Fruit fly (Drosophila melanogaster) whole organism, embryonic: Measurements from ENCODE around the gene Myo95E.

ENCODE experiments used
- Ada2b ChIP-seq: fragments of 200-800 bp; sonication (Bioruptor generic); IDR thresholded peaks from 2 replicates; pipeline ENCODE4 v1.3.6; 2022; ENCODE audit warnings: missing biosample characterization, missing genetic modification characterization
- Adf1 ChIP-seq: fragments of 200-800 bp; sonication (Bioruptor generic); IDR thresholded peaks from 2 replicates; pipeline ENCODE4 v1.3.6; 2022; ENCODE audit warnings: missing biosample characterization, missing genetic modification characterization
- BtbVII ChIP-seq: fragments of 200-800 bp; sonication (Bioruptor generic); optimal IDR thresholded peaks from 3 replicates; lab custom pipeline; 2017; ENCODE audit warnings: missing biosample characterization, mild to moderate bottlenecking, missing genetic modification characterization
- CG11247 ChIP-seq: fragments of 200-800 bp; sonication (Bioruptor generic); IDR thresholded peaks from 2 replicates; pipeline ENCODE4 v1.3.6; 2022; ENCODE audit warnings: missing biosample characterization, missing genetic modification characterization
- CG11456 ChIP-seq: fragments of 200-800 bp; sonication (Bioruptor generic); IDR thresholded peaks from 3 replicates; pipeline ENCODE4 v1.3.6; 2022; ENCODE audit warnings: missing biosample characterization, missing genetic modification characterization
- CG11695 ChIP-seq: fragments of 200-800 bp; sonication (Bioruptor generic); IDR thresholded peaks from 3 replicates; pipeline ENCODE4 v1.3.6; 2022; ENCODE audit warnings: missing biosample characterization, missing genetic modification characterization
- CG11723 ChIP-seq: fragments of 200-800 bp; sonication (Bioruptor generic); optimal IDR thresholded peaks from 2 replicates; lab custom pipeline; 2017; ENCODE audit warnings: missing biosample characterization, mild to moderate bottlenecking, missing genetic modification characterization
- CG12219 ChIP-seq: fragments of 200-800 bp; sonication (Bioruptor generic); optimal IDR thresholded peaks from 3 replicates; lab custom pipeline; 2018; ENCODE audit warnings: missing biosample characterization, mild to moderate bottlenecking, missing genetic modification characterization
- CG12942 ChIP-seq: fragments of 200-800 bp; sonication (Bioruptor generic); optimal IDR thresholded peaks from 3 replicates; lab custom pipeline; 2016; ENCODE audit warnings: missing biosample characterization, missing genetic modification characterization
- CG14050 ChIP-seq: fragments of 200-800 bp; sonication (Bioruptor generic); IDR thresholded peaks from 3 replicates; pipeline ENCODE4 v1.3.6; 2022; ENCODE audit warnings: missing biosample characterization, missing genetic modification characterization
- CG14667 ChIP-seq: fragments of 200-800 bp; sonication (Bioruptor generic); IDR thresholded peaks from 2 replicates; pipeline ENCODE4 v1.3.6; 2022; ENCODE audit warnings: missing biosample characterization, missing genetic modification characterization
- CG14860 ChIP-seq: fragments of 200-800 bp; sonication (Bioruptor generic); IDR thresholded peaks from 3 replicates; pipeline ENCODE4 v1.3.6; 2022; ENCODE audit warnings: missing biosample characterization, missing genetic modification characterization; ENCODE audit not compliant: partially characterized antibody
- CG1529 ChIP-seq: fragments of 200-800 bp; sonication (Bioruptor generic); optimal IDR thresholded peaks from 3 replicates; lab custom pipeline; 2018; ENCODE audit warnings: missing biosample characterization, missing genetic modification characterization
- CG16863 ChIP-seq: fragments of 200-800 bp; sonication (Bioruptor generic); optimal IDR thresholded peaks from 3 replicates; lab custom pipeline; 2016; ENCODE audit warnings: missing biosample characterization, missing genetic modification characterization
- CG17612 ChIP-seq: fragments of 200-800 bp; sonication (Bioruptor generic); IDR thresholded peaks from 2 replicates; pipeline ENCODE4 v1.3.6; 2022; ENCODE audit warnings: missing biosample characterization, missing genetic modification characterization
- CG1832 ChIP-seq: fragments of 200-800 bp; sonication (Bioruptor generic); optimal IDR thresholded peaks from 2 replicates; lab custom pipeline; 2017; ENCODE audit warnings: missing biosample characterization, mild to moderate bottlenecking, missing genetic modification characterization, inconsistent platforms
- CG2116 ChIP-seq: fragments of 200-800 bp; sonication (Bioruptor generic); optimal IDR thresholded peaks from 3 replicates; lab custom pipeline; 2018; ENCODE audit warnings: missing biosample characterization, mild to moderate bottlenecking, missing genetic modification characterization
- CG30431 ChIP-seq: fragments of 200-800 bp; sonication (Bioruptor generic); optimal IDR thresholded peaks from 2 replicates; lab custom pipeline; 2017; ENCODE audit warnings: missing biosample characterization, missing genetic modification characterization
- CG34224 ChIP-seq: fragments of 200-800 bp; sonication (Bioruptor generic); IDR thresholded peaks from 3 replicates; pipeline ENCODE4 v1.3.6; 2022; ENCODE audit warnings: missing biosample characterization, missing genetic modification characterization; ENCODE audit not compliant: partially characterized antibody
- CG6272 ChIP-seq: fragments of 200-800 bp; sonication (Bioruptor generic); IDR thresholded peaks from 2 replicates; pipeline ENCODE4 v1.3.6; 2022; ENCODE audit warnings: missing biosample characterization, missing genetic modification characterization
- CG6683 ChIP-seq: fragments of 200-800 bp; sonication (Bioruptor generic); optimal IDR thresholded peaks from 2 replicates; lab custom pipeline; 2017; ENCODE audit warnings: missing biosample characterization, mild to moderate bottlenecking, missing genetic modification characterization, missing genetic modification reagents
- CG6765 ChIP-seq: fragments of 200-800 bp; sonication (Bioruptor generic); optimal IDR thresholded peaks from 3 replicates; lab custom pipeline; 2017; ENCODE audit warnings: missing biosample characterization, mild to moderate bottlenecking, missing genetic modification characterization
- CG7745 ChIP-seq: fragments of 200-800 bp; sonication (Bioruptor generic); optimal IDR thresholded peaks from 2 replicates; lab custom pipeline; 2018; ENCODE audit warnings: missing biosample characterization, mild to moderate bottlenecking, missing genetic modification characterization, moderate library complexity
- CG9437 ChIP-seq: fragments of 200-800 bp; sonication (Bioruptor generic); optimal IDR thresholded peaks from 2 replicates; lab custom pipeline; 2018; ENCODE audit warnings: missing biosample characterization, mild to moderate bottlenecking, missing genetic modification characterization
- CHES-1-like ChIP-seq: fragments of 200-800 bp; sonication (Bioruptor generic); optimal IDR thresholded peaks from 2 replicates; lab custom pipeline; 2016; ENCODE audit warnings: missing biosample characterization, missing genetic modification characterization
- CoRest ChIP-seq: fragments of 200-800 bp; sonication (Bioruptor generic); optimal IDR thresholded peaks from 3 replicates; lab custom pipeline; 2018; ENCODE audit warnings: missing biosample characterization, mild to moderate bottlenecking, missing genetic modification characterization, moderate library complexity
- Dip2 ChIP-seq: fragments of 200-800 bp; sonication (Bioruptor generic); IDR thresholded peaks from 2 replicates; pipeline ENCODE4 v1.3.6; 2022; ENCODE audit warnings: missing biosample characterization, missing genetic modification characterization
- Dp ChIP-seq: fragments of 200-800 bp; sonication (Bioruptor generic); optimal IDR thresholded peaks from 2 replicates; lab custom pipeline; 2018; ENCODE audit warnings: missing biosample characterization, mild to moderate bottlenecking, missing genetic modification characterization, moderate library complexity
- Dref ChIP-seq: fragments of 200-800 bp; sonication (Bioruptor generic); IDR thresholded peaks from 2 replicates; pipeline ENCODE4 v1.3.6; 2022; ENCODE audit warnings: missing biosample characterization, missing genetic modification characterization
- GATAe ChIP-seq: fragments of 200-800 bp; sonication (Bioruptor generic); conservative IDR thresholded peaks from 2 replicates; pipeline ENCODE4 v1.3.6; 2022; ENCODE audit warnings: missing biosample characterization, missing genetic modification characterization
- Gug ChIP-seq: fragments of 200-800 bp; sonication (Bioruptor generic); IDR thresholded peaks from 4 replicates; pipeline ENCODE4 v1.3.6; 2022; ENCODE audit warnings: missing biosample characterization, missing genetic modification characterization
- HmgD ChIP-seq: fragments of 200-800 bp; sonication (Bioruptor generic); optimal IDR thresholded peaks from 3 replicates; lab custom pipeline; 2016; ENCODE audit warnings: missing biosample characterization, missing genetic modification characterization
- Mad ChIP-seq: fragments of 200-800 bp; sonication (Bioruptor generic); optimal IDR thresholded peaks from 2 replicates; lab custom pipeline; 2016; ENCODE audit warnings: missing biosample characterization, missing genetic modification characterization
- NfI ChIP-seq: fragments of 200-800 bp; sonication (Bioruptor generic); optimal IDR thresholded peaks from 3 replicates; lab custom pipeline; 2018; ENCODE audit warnings: missing biosample characterization, mild to moderate bottlenecking, missing genetic modification characterization, moderate library complexity
- TFAM ChIP-seq: fragments of 200-800 bp; sonication (Bioruptor generic); optimal IDR thresholded peaks from 2 replicates; lab custom pipeline; 2017; ENCODE audit warnings: missing biosample characterization, missing genetic modification characterization, inconsistent platforms
- ap ChIP-seq: fragments of 200-800 bp; sonication (Bioruptor generic); IDR thresholded peaks from 2 replicates; pipeline ENCODE4 v1.3.6; 2022; ENCODE audit warnings: missing biosample characterization, missing genetic modification characterization
- bbx ChIP-seq: fragments of 200-800 bp; sonication (Bioruptor generic); IDR thresholded peaks from 2 replicates; pipeline ENCODE4 v1.3.6; 2022; ENCODE audit warnings: missing biosample characterization, missing genetic modification characterization; ENCODE audit not compliant: partially characterized antibody
- bowl ChIP-seq: fragments of 200-800 bp; sonication (Bioruptor generic); IDR thresholded peaks from 2 replicates; pipeline ENCODE4 v1.3.6; 2022; ENCODE audit warnings: missing biosample characterization, missing genetic modification characterization
- dpn ChIP-seq, 2 experiments: fragments of 200-800 bp; sonication (Bioruptor generic); optimal IDR thresholded peaks; 3 replicates each; lab custom pipeline; 2016; ENCODE audit warnings: missing biosample characterization in 2 of 2, missing genetic modification characterization in 2 of 2
- ems ChIP-seq: fragments of 200-800 bp; sonication (Bioruptor generic); optimal IDR thresholded peaks from 3 replicates; lab custom pipeline; 2016; ENCODE audit warnings: missing biosample characterization, missing genetic modification characterization
- ewg ChIP-seq: fragments of 200-800 bp; sonication (Bioruptor generic); optimal IDR thresholded peaks from 3 replicates; lab custom pipeline; 2017; ENCODE audit warnings: mild to moderate bottlenecking, missing biosample characterization, missing genetic modification reagents, missing genetic modification characterization
- gce ChIP-seq: fragments of 200-800 bp; sonication (Bioruptor generic); IDR thresholded peaks from 3 replicates; pipeline ENCODE4 v1.3.6; 2022; ENCODE audit warnings: missing biosample characterization, missing genetic modification characterization
- inv ChIP-seq: fragments of 200-800 bp; sonication (Bioruptor generic); IDR thresholded peaks from 2 replicates; pipeline ENCODE4 v1.3.6; 2022; ENCODE audit warnings: missing biosample characterization, missing genetic modification characterization; ENCODE audit not compliant: partially characterized antibody
- odd ChIP-seq: fragments of 200-800 bp; sonication (Bioruptor generic); optimal IDR thresholded peaks from 2 replicates; lab custom pipeline; 2017; ENCODE audit warnings: missing biosample characterization, mild to moderate bottlenecking, missing genetic modification characterization
- pfk ChIP-seq: fragments of 200-800 bp; sonication (Bioruptor generic); optimal IDR thresholded peaks from 2 replicates; lab custom pipeline; 2018; ENCODE audit warnings: missing biosample characterization, mild to moderate bottlenecking, missing genetic modification characterization, moderate library complexity
- pho ChIP-seq: fragments of 200-800 bp; sonication (Bioruptor generic); optimal IDR thresholded peaks from 2 replicates; lab custom pipeline; 2016; ENCODE audit warnings: missing biosample characterization, missing genetic modification characterization
- ttk ChIP-seq: fragments of 200-800 bp; sonication (Bioruptor generic); IDR thresholded peaks from 2 replicates; pipeline ENCODE4 v2.1.2; 2022; ENCODE audit warnings: missing biosample characterization, missing genetic modification characterization
- usp ChIP-seq: fragments of >200 bp; optimal IDR thresholded peaks from 2 replicates; lab custom pipeline; 2017; ENCODE audit warnings: missing biosample characterization, missing genetic modification characterization
- vfl ChIP-seq: fragments of 200-800 bp; sonication (Bioruptor generic); optimal IDR thresholded peaks from 2 replicates; lab custom pipeline; 2016; ENCODE audit warnings: missing biosample characterization, missing genetic modification characterization
- vvl ChIP-seq: fragments of 200-800 bp; sonication (Bioruptor generic); IDR thresholded peaks from 2 replicates; pipeline ENCODE4 v1.3.6; 2022; ENCODE audit warnings: missing biosample characterization, missing genetic modification characterization
- wek ChIP-seq: fragments of 200-800 bp; sonication (Bioruptor generic); optimal IDR thresholded peaks from 3 replicates; lab custom pipeline; 2018; ENCODE audit warnings: missing biosample characterization, mild to moderate bottlenecking, missing genetic modification characterization, moderate library complexity

The Myo95E gene

DNA sequence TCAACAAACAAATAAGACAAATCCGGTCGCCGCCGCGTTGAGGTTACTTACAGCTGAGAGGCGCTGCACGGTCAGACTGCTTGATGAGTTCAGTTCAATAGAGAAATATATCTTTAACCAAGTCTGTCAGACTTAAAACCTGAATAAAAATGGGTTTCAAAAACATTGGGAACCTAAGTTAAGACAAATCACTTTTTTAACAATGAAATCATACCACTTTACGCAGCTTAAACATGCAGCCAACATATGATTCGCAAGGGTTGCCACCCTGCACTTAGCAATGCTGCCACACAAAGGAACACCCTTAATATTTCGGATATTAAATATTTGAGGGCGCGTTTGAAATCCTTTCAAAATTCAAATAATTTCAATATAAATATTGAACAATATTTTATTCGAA lies 27.3 kb upstream of the Myo95E start, which contains the start of gene CG5515 (continued):
- TF ChIP-seq CG11456 (GFP tag; lab: Robert Waterston, UW), result peak; percentile 70
- no peak for TF ChIP-seq pfk (GFP tag; lab: Kevin White, UChicago)
- TF ChIP-seq wek (GFP tag; lab: Kevin White, UChicago), result peak; percentile 99
- TF ChIP-seq gce (GFP tag; lab: Robert Waterston, UW), result peak; percentile 38; the same call in 1 of the 3 replicates
- 0 out of 2 replicates have a peak, but pooled peaks have one; percentile 31 for TF ChIP-seq Dref (GFP tag; lab: Robert Waterston, UW)
- peak; percentile 80 for TF ChIP-seq NfI (GFP tag; lab: Kevin White, UChicago)
- TF ChIP-seq CG16863 (GFP tag; lab: Kevin White, UChicago), result peak; percentile 71
- peak; percentile 66 for TF ChIP-seq ems
- TF ChIP-seq CG34224, result peak; percentile 87
- peak; percentile 70 for TF ChIP-seq CG12942
- TF ChIP-seq CoRest (tag; lab: Kevin White, UChicago), result peak; percentile 84
- no peak for TF ChIP-seq odd
- peak; percentile 44; the same call in 1 of the 2 replicates for TF ChIP-seq bowl (GFP tag; lab: Robert Waterston, UW)
- TF ChIP-seq CG14667 (GFP tag; lab: Robert Waterston, UW), result no peak
- TF ChIP-seq CG17612 (GFP tag; lab: Robert Waterston, UW), result peak; percentile 27; the same call in 1 of the 2 replicates
- TF ChIP-seq usp, result no peak
- TF ChIP-seq CG2116 (GFP tag; lab: Kevin White, UChicago), result peak; percentile 60
- TF ChIP-seq CG6683, result peak; percentile 27
- TF ChIP-seq TFAM (GFP tag; lab: Kevin White, UChicago), result no peak
- TF ChIP-seq Dp (GFP tag; lab: Kevin White, UChicago), result peak; percentile 80
- TF ChIP-seq dpn (GFP tag; optimal IDR thresholded peaks at IDR 0.05; lab: Kevin White, UChicago), result peak in 1 of 2 experiments; percentile 82
- no peak for TF ChIP-seq Dip2 (GFP tag; lab: Robert Waterston, UW)
- peak; percentile 66 for TF ChIP-seq Ada2b
- peak; percentile 59; the same call in 2 of the 3 replicates for TF ChIP-seq CG11695 (GFP tag; lab: Robert Waterston, UW)
- TF ChIP-seq Adf1 (GFP tag; lab: Robert Waterston, UW), result peak; percentile 65
- peak; percentile 51 for TF ChIP-seq CG11723 (GFP tag; lab: Kevin White, UChicago)
- TF ChIP-seq CG9437, result peak; percentile 35
- TF ChIP-seq CG7745 (tag; lab: Kevin White, UChicago), result no peak
- TF ChIP-seq Mad, result peak; percentile 81
- peak; percentile 76 for TF ChIP-seq CHES-1-like
- TF ChIP-seq CG6765 (GFP tag; lab: Kevin White, UChicago), result no peak
- peak; percentile 53; the same call in 1 of the 2 replicates for TF ChIP-seq bbx
- TF ChIP-seq CG12219 (GFP tag; lab: Kevin White, UChicago), result peak; percentile 3
- peak; percentile 79 for TF ChIP-seq ttk (GFP tag; lab: Robert Waterston, UW)
- no peak for TF ChIP-seq BtbVII
- TF ChIP-seq CG1529 (GFP tag; lab: Kevin White, UChicago), result no peak
- TF ChIP-seq vfl (GFP tag; lab: Kevin White, UChicago), result peak; percentile 47
- TF ChIP-seq CG1832 (GFP tag; lab: Kevin White, UChicago), result no peak
- peak; percentile 89 for TF ChIP-seq pho (GFP tag; lab: Kevin White, UChicago)
- TF ChIP-seq CG11247 (GFP tag; lab: Robert Waterston, UW), result peak; percentile 78
- peak; percentile 62 for TF ChIP-seq ewg (GFP tag; lab: Kevin White, UChicago)
- peak; percentile 80 for TF ChIP-seq CG6272 (GFP tag; lab: Robert Waterston, UW)
- TF ChIP-seq GATAe (GFP tag; lab: Robert Waterston, UW), result no peak; the same call in 1 of the 2 replicates
- TF ChIP-seq CG30431 (GFP tag; lab: Kevin White, UChicago), result peak; percentile 36
- peak; percentile 80 for TF ChIP-seq CG14050 (GFP tag; lab: Robert Waterston, UW)
- TF ChIP-seq CG14860 (GFP tag; lab: Robert Waterston, UW), result peak; percentile 80
- peak; percentile 50 for TF ChIP-seq ap (GFP tag; lab: Robert Waterston, UW)
- peak; percentile 87 for TF ChIP-seq vvl
- peak; percentile 81 for TF ChIP-seq inv (GFP tag; lab: Robert Waterston, UW)
- TF ChIP-seq HmgD (GFP tag; lab: Kevin White, UChicago), result peak; percentile 71
- TF ChIP-seq Gug (GFP tag; lab: Robert Waterston, UW), result peak; percentile 27; the same call in 1 of the 4 replicates
